Worm (Caenorhabditis elegans): ENCODE data around the gene srh-18.

DNA sequence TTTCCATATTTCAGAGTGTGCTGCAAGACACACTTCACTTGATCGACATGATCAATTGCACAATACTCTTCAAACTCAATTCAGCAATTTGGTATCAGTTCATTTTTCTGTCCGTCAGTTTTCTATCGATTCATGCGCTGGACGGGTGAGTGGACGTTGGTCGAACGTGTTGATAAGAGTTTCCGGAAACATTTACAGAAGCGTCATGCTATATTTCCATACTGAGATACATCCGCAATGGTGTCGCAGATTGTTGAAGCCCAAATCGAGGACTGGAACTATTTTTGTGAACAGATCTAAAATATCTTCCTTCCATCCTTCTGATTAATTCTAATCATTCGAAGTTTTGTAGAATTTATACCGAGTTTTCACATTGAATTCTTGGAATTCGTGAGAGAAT lies 51.4 kb downstream of the srh-18 start:
- TF ChIP-seq mab-5 (tag; optimal IDR thresholded peaks at IDR 0.05) (no peak), nhr-28 (tag; optimal IDR thresholded peaks at IDR 0.05) (no peak), lin-13 (tag; optimal IDR thresholded peaks at IDR 0.05) (no peak), cnd-1 (tag; optimal IDR thresholded peaks at IDR 0.05) (no peak), snpc-4 (tag; optimal IDR thresholded peaks at IDR 0.05) (no peak), nhr-237 (tag; optimal IDR thresholded peaks at IDR 0.05) (no peak), blmp-1 (tag; optimal IDR thresholded peaks at IDR 0.05) (no peak), lsy-2 (tag; optimal IDR thresholded peaks at IDR 0.05) (no peak), unc-39 (tag; optimal IDR thresholded peaks at IDR 0.05) (no peak), ces-1 (GFP tag; optimal IDR thresholded peaks at IDR 0.05) (no peak), elt-1 (tag; optimal IDR thresholded peaks at IDR 0.05; ENCODE audit: borderline replicate concordance, insufficient read depth) (no peak), elt-3 (tag; optimal IDR thresholded peaks at IDR 0.05) (no peak), nhr-12 (tag; optimal IDR thresholded peaks at IDR 0.05) (no peak)
